Worm (Caenorhabditis elegans): ENCODE measurements around the gene pph-1.

Gene pph-1

DNA sequence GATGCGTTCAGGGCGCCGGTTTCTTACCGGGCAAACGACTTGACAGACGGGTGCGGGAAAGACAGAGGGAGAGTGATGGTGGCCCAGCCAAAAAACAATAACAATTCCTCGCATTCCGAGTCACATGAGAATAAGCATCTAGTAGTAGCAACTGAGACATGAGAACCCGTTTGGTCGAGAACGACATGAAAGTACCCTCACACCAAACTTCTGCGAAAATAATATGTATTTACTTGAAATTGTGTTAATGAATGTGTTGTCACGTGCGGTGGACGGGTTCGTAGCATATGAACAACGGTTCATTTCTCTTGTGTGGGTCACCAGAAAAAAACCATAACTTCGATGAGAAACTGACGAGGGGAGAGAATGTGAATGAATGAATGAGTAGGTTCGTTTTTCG, 18.5 kb downstream of the pph-1 start:
- TF ChIP-seq Y67H2A.10 (GFP tag; conservative IDR thresholded peaks at IDR 0.05) (no peak), zim-3 (tag; optimal IDR thresholded peaks at IDR 0.05) (no peak), aptf-2 (GFP tag; conservative IDR thresholded peaks at IDR 0.05) (no peak), ztf-18 (tag; optimal IDR thresholded peaks at IDR 0.05) (no peak), ztf-6 (GFP tag; IDR thresholded peaks at IDR 0.05) (no peak), ZK185.1 (tag; optimal IDR thresholded peaks at IDR 0.05; ENCODE audit: poor library complexity, severe bottlenecking) (no peak), sptf-2 (GFP tag; optimal IDR thresholded peaks at IDR 0.05) (no peak), F39B2.1 (GFP tag; IDR thresholded peaks at IDR 0.05) (no peak), ceh-58 (GFP tag; IDR thresholded peaks at IDR 0.05) (no peak), attf-5 (GFP tag; optimal IDR thresholded peaks at IDR 0.05) (no peak), B0261.1 (tag; optimal IDR thresholded peaks at IDR 0.05) (no peak), B0336.3 (GFP tag; IDR thresholded peaks at IDR 0.05) (no peak), F37B4.10 (GFP tag; IDR thresholded peaks at IDR 0.05) (no peak), nhr-80 (tag; optimal IDR thresholded peaks at IDR 0.05) (no peak), tbp1 (GFP tag; optimal IDR thresholded peaks at IDR 0.05) (no peak)

DNA sequence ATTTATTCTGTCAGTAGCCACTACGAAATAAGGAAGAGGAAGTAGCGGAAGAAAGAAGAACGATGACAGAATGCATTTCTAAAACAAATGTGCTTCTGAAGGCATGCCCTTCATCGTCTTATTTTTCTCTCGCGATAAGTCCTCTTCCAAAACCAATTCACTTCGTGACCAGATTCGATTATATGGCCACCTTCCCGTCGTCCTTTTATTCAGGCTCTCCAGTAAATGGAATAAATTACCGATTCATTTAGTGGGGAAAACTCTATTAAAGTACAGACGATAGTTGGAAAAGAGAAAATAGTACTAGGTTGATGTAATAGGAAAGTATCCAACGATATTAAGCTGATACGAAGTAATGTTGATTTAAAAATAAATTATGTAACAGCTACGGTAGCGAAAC, 19.0 kb downstream of the pph-1 start:
- no peak for TF ChIP-seq F49E8.2 (tag; optimal IDR thresholded peaks at IDR 0.05; ENCODE audit: insufficient read depth)
- no peak for TF ChIP-seq attf-3 (GFP tag; conservative IDR thresholded peaks at IDR 0.05)
- TF ChIP-seq egrh-3 (GFP tag; IDR thresholded peaks at IDR 0.05): no peak
- TF ChIP-seq akir-1 (GFP tag; optimal IDR thresholded peaks at IDR 0.05): no peak
- TF ChIP-seq efl-1 (GFP tag; optimal IDR thresholded peaks at IDR 0.05): no peak
- no peak for TF ChIP-seq B0336.3 (GFP tag; IDR thresholded peaks at IDR 0.05)
- no peak for TF ChIP-seq Y56A3A.18 (GFP tag; IDR thresholded peaks at IDR 0.05)
- TF ChIP-seq F33H1.4 (GFP tag; IDR thresholded peaks at IDR 0.05): no peak
- no peak for TF ChIP-seq F10E7.11 (tag; optimal IDR thresholded peaks at IDR 0.05)
- no peak for TF ChIP-seq dox-1 (GFP tag; IDR thresholded peaks at IDR 0.05)
- no peak for TF ChIP-seq ceh-79 (tag; optimal IDR thresholded peaks at IDR 0.05)
- no peak for TF ChIP-seq ztf-18 (tag; optimal IDR thresholded peaks at IDR 0.05)
- no peak for TF ChIP-seq xnd-1 (tag; optimal IDR thresholded peaks at IDR 0.05)
- no peak for TF ChIP-seq dpff-1 (tag; optimal IDR thresholded peaks at IDR 0.05)
- TF ChIP-seq Y79H2A.3 (GFP tag; conservative IDR thresholded peaks at IDR 0.05): no peak
- TF ChIP-seq zim-3 (tag; optimal IDR thresholded peaks at IDR 0.05): no peak
- TF ChIP-seq T26A5.8 (tag; optimal IDR thresholded peaks at IDR 0.05): no peak
- TF ChIP-seq tlf-1 (GFP tag; optimal IDR thresholded peaks at IDR 0.05): no peak
- TF ChIP-seq pbrm-1 (GFP tag; IDR thresholded peaks at IDR 0.05): no peak
- TF ChIP-seq nhr-80 (tag; optimal IDR thresholded peaks at IDR 0.05): no peak

DNA sequence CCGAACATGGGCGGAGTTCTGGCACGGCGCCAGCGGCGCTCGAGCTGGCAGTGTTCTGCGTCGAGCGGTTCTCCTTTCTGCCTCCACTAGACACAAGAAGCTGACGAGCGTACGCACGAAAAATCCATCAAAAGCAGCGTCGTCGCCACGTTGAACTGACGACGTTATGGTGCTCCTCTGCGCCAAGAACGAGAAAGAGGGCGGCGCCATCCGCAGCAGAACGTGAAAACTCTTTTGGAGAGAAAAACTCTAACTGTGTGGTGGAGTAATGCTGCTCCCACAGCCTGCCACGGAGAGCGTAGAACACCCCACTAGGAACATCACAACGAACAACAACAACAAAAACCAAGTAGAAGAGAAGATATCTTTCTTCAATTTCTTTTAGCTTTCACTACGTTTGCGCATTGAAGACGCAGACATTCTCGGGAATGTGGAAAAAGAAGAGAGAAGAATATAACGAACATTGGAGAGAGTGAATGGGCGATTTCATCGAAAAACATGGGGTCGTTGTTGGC, 19.6 kb downstream of the pph-1 start:
- TF ChIP-seq F22D6.2 (tag; optimal IDR thresholded peaks at IDR 0.05) (no peak), rpc-1 (optimal IDR thresholded peaks at IDR 0.05) (no peak), rpc-1 (tag; optimal IDR thresholded peaks at IDR 0.05) (no peak), mcd-1 (GFP tag; IDR thresholded peaks at IDR 0.05) (0 out of 2 replicates have a peak, but pooled peaks have one; percentile 26), zfh-2 (GFP tag; conservative IDR thresholded peaks at IDR 0.05) (peak; percentile 88), ekl-4 (GFP tag; IDR thresholded peaks at IDR 0.05) (no peak), Y53F4B.3 (GFP tag; IDR thresholded peaks at IDR 0.05) (no peak), ceh-91 (GFP tag; IDR thresholded peaks at IDR 0.05) (no peak), pbrm-1 (GFP tag; IDR thresholded peaks at IDR 0.05) (no peak), F37B4.10 (GFP tag; IDR thresholded peaks at IDR 0.05) (0 out of 2 replicates have a peak, but pooled peaks have one; percentile 24), bed-1 (GFP tag; IDR thresholded peaks at IDR 0.05) (no peak), K12H6.12 (tag; optimal IDR thresholded peaks at IDR 0.05) (peak; percentile 73), K11D2.4 (GFP tag; IDR thresholded peaks at IDR 0.05) (no peak), madf-6 (GFP tag; IDR thresholded peaks at IDR 0.05) (no peak), cebp-2 (GFP tag; IDR thresholded peaks at IDR 0.05) (no peak), hrde-1 (tag; optimal IDR thresholded peaks at IDR 0.05; ENCODE audit: borderline replicate concordance) (no peak), ztf-26 (tag; optimal IDR thresholded peaks at IDR 0.05) (no peak), lin-26 (GFP tag; IDR thresholded peaks at IDR 0.05) (no peak), lsy-27 (tag; optimal IDR thresholded peaks at IDR 0.05; ENCODE audit: borderline replicate concordance, insufficient read depth) (no peak)
